Worm (Caenorhabditis elegans): ENCODE data around the gene T12A2.21.
A peak's percentile ranks its signal among the peaks of the same experiment; 100 is the strongest.

The T12A2.21 gene

DNA sequence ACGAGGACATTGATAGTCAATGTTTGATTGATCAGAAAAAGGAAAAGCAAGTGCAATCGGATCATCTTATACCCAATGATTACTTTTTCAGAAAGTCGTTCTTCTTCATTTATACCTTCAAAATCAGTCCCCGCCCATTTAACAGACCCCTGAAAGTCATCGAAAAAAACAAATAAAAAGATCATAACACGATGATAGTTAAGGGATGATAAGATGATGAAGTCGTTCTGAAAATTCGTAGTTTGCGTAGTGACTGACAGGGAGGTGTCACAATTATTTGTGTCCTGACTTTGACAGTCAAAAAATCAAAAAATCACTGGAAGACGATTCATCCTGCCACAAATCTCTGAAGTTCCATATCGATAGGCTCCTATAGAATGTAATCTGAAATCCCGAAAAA is 42.1 kb downstream of the T12A2.21 start, which contains the start of gene ugt-66:
Gene ugt-66, minus strand, starts transcription at position 101 of the 400 bp plus-strand sequence.
- TF ChIP-seq ces-1 (GFP tag; optimal IDR thresholded peaks at IDR 0.05): no peak
- no peak for TF ChIP-seq nhr-28 (tag; optimal IDR thresholded peaks at IDR 0.05)

DNA sequence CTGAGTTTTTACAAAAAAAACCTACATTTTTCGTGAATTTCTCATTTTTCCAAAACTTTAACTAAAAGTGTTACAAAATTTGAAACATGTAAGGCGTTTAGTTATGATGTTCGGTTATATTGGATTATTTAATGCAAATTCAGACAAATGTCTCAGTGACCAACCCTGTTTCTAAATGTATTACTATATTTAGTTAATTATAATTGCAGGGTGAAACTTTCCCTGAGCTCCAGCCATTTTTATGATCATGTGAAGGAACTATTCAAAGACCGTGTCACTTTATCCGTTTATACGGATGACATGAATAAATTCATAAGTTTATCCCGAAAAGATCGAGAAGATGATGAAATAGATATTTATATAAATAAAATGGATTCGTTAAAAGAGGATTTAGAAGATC is 45.7 kb downstream of the T12A2.21 start, which contains the start of gene C23G10.5:
Gene C23G10.5, plus strand, starts transcription at position 301 of the 400 bp plus-strand sequence.
- TF ChIP-seq ztf-11 (tag; optimal IDR thresholded peaks at IDR 0.05) (no peak), elt-1 (tag; optimal IDR thresholded peaks at IDR 0.05; ENCODE audit: borderline replicate concordance, insufficient read depth) (peak; percentile 48)
